Worm (Caenorhabditis elegans): ENCODE results near the gene K11D12.6.

Gene K11D12.6

ce11 chrV:5049333-5049942, 14.5 kb upstream of the K11D12.6 start, which contains the start of the genes pqn-51 and K11D12.14 (continued):
- TF ChIP-seq zfh-2 (GFP tag; conservative IDR thresholded peaks at IDR 0.05) (peak; percentile 93), F10E7.11 (tag; optimal IDR thresholded peaks at IDR 0.05) (no peak), K11D2.4 (GFP tag; IDR thresholded peaks at IDR 0.05) (peak; percentile 94), hmg-20 (GFP tag; IDR thresholded peaks at IDR 0.05) (peak; percentile 59; the same call in 1 of the 2 replicates), egl-44 (GFP tag; IDR thresholded peaks at IDR 0.05) (peak; percentile 76; the same call in 1 of the 2 replicates), snpc-4 (GFP tag; optimal IDR thresholded peaks at IDR 0.05) (no peak), snpc-4 (tag; optimal IDR thresholded peaks at IDR 0.05) (peak in 3 of 4 experiments; percentile 21 to 71 (median 68)), lin-26 (GFP tag; IDR thresholded peaks at IDR 0.05) (peak; percentile 81), nhr-27 (tag; optimal IDR thresholded peaks at IDR 0.05) (no peak), F55B11.4 (tag; optimal IDR thresholded peaks at IDR 0.05; ENCODE audit: borderline replicate concordance, insufficient read depth) (no peak), tlf-1 (GFP tag; optimal IDR thresholded peaks at IDR 0.05) (peak; percentile 61), rcor-1 (GFP tag; IDR thresholded peaks at IDR 0.05) (peak; percentile 93), dpl-1 (GFP tag; optimal IDR thresholded peaks at IDR 0.05) (peak; percentile 52), C17E4.6 (GFP tag; IDR thresholded peaks at IDR 0.05) (0 out of 2 replicates have a peak, but pooled peaks have one; percentile 32), lin-35 (GFP tag; optimal IDR thresholded peaks at IDR 0.05) (peak in 2 of 3 experiments; percentile 34 to 90), attf-6 (GFP tag; IDR thresholded peaks at IDR 0.05) (peak; percentile 74), repo-1 (tag; optimal IDR thresholded peaks at IDR 0.05) (no peak), hmg-1.2 (GFP tag; IDR thresholded peaks at IDR 0.05) (peak; percentile 81), lir-1 (GFP tag; conservative IDR thresholded peaks at IDR 0.05) (peak; percentile 62; the same call in 1 of the 2 replicates), sea-2 (GFP tag; IDR thresholded peaks at IDR 0.05) (0 out of 2 replicates have a peak, but pooled peaks have one; percentile 33), D2030.7 (GFP tag; IDR thresholded peaks at IDR 0.05) (peak; percentile 90), pha-4 (tag; optimal IDR thresholded peaks at IDR 0.05) (peak; percentile 51), nhr-80 (tag; optimal IDR thresholded peaks at IDR 0.05) (peak; percentile 79), lsl-1 (GFP tag; optimal IDR thresholded peaks at IDR 0.05) (peak; percentile 55), mxl-1 (tag; optimal IDR thresholded peaks at IDR 0.05) (no peak), F33H1.4 (GFP tag; IDR thresholded peaks at IDR 0.05) (peak; percentile 73), sdz-38 (tag; optimal IDR thresholded peaks at IDR 0.05) (no peak), dox-1 (GFP tag; IDR thresholded peaks at IDR 0.05) (peak; percentile 97), tbp1 (GFP tag; optimal IDR thresholded peaks at IDR 0.05) (peak; percentile 68), nhr-120 (GFP tag; IDR thresholded peaks at IDR 0.05) (no peak), attf-5 (GFP tag; optimal IDR thresholded peaks at IDR 0.05) (peak; percentile 94), ceh-79 (tag; optimal IDR thresholded peaks at IDR 0.05) (no peak), egl-18 (GFP tag; IDR thresholded peaks at IDR 0.05) (peak; percentile 71; the same call in 1 of the 2 replicates), C06A6.2 (GFP tag; conservative IDR thresholded peaks at IDR 0.05) (peak; percentile 92), mcd-1 (GFP tag; IDR thresholded peaks at IDR 0.05) (peak; percentile 96), chd-7 (tag; optimal IDR thresholded peaks at IDR 0.05) (no peak), pbrm-1 (GFP tag; IDR thresholded peaks at IDR 0.05) (peak; percentile 88), xnd-1 (tag; optimal IDR thresholded peaks at IDR 0.05) (peak; percentile 45), lin-40 (tag; optimal IDR thresholded peaks at IDR 0.05) (peak; percentile 95), ceh-100 (GFP tag; IDR thresholded peaks at IDR 0.05) (peak; percentile 92), K12H6.12 (tag; optimal IDR thresholded peaks at IDR 0.05) (peak; percentile 89), cebp-2 (GFP tag; IDR thresholded peaks at IDR 0.05) (no peak), madf-6 (GFP tag; IDR thresholded peaks at IDR 0.05) (peak; percentile 86), him-1 (tag; optimal IDR thresholded peaks at IDR 0.05) (no peak), gei-17 (GFP tag; optimal IDR thresholded peaks at IDR 0.05) (peak; percentile 72), mes-4 (tag; optimal IDR thresholded peaks at IDR 0.05) (no peak), hlh-12 (tag; optimal IDR thresholded peaks at IDR 0.05) (no peak), snpc-1.1 (tag; optimal IDR thresholded peaks at IDR 0.05; ENCODE audit: insufficient read depth) (no peak)
